Worm (Caenorhabditis elegans) whole organism, L4 larva: ENCODE results near the gene srj-19.

Experiments
- D1046.2 ChIP-seq: fragments of 200-800 bp; sonication (Bioruptor generic); IDR thresholded peaks from 2 replicates; pipeline ENCODE4 v1.3.6; 2022; ENCODE audit warnings: missing genetic modification characterization, missing compliant biosample characterization
- T20F7.1 ChIP-seq: fragments of 200-800 bp; sonication (Bioruptor generic); optimal IDR thresholded peaks from 2 replicates; lab custom pipeline; 2018; ENCODE audit warnings: mild to moderate bottlenecking, missing genetic modification characterization, missing compliant biosample characterization
- T26A8.4 ChIP-seq: fragments of 200-800 bp; sonication (Bioruptor generic); IDR thresholded peaks from 2 replicates; pipeline ENCODE4 v1.3.6; 2022; ENCODE audit warnings: missing genetic modification characterization, missing compliant biosample characterization
- Y105C5A.15 ChIP-seq: fragments of 200-800 bp; sonication (Bioruptor generic); IDR thresholded peaks from 2 replicates; pipeline ENCODE4 v1.3.6; 2022; ENCODE audit warnings: missing genetic modification characterization, missing compliant biosample characterization
- Y48G9A.11 ChIP-seq: fragments of 200-800 bp; sonication (Bioruptor generic); IDR thresholded peaks from 2 replicates; pipeline ENCODE4 v1.3.6; 2022; ENCODE audit warnings: missing genetic modification reagents, missing genetic modification characterization, missing compliant biosample characterization
- Y75B8A.6 ChIP-seq: fragments of 200-800 bp; sonication (Bioruptor generic); IDR thresholded peaks from 2 replicates; pipeline ENCODE4 v1.3.6; 2022; ENCODE audit warnings: missing genetic modification reagents, missing genetic modification characterization, missing compliant biosample characterization
- ZK337.2 ChIP-seq: fragments of 200-800 bp; sonication (Bioruptor generic); IDR thresholded peaks from 2 replicates; pipeline ENCODE4 v1.3.6; 2022; ENCODE audit warnings: missing genetic modification reagents, missing genetic modification characterization, missing compliant biosample characterization
- aha-1 ChIP-seq: fragments of 150-350 bp; peaks from one replicate; lab custom pipeline; 2014; ENCODE audit warnings: missing biosample characterization, missing genetic modification characterization
- ceh-32 ChIP-seq: sonication (generic microtip); optimal IDR thresholded peaks from 2 replicates; lab custom pipeline; 2016; ENCODE audit warnings: mild to moderate bottlenecking, missing genetic modification characterization, missing compliant biosample characterization; ENCODE audit not compliant: poor library complexity
- ceh-44 ChIP-seq: fragments of 200-800 bp; sonication (Bioruptor generic); IDR thresholded peaks from 2 replicates; pipeline ENCODE4 v1.3.6; 2022; ENCODE audit warnings: missing genetic modification reagents, missing genetic modification characterization, missing compliant biosample characterization
- cey-2 ChIP-seq: sonication (generic microtip); optimal IDR thresholded peaks from 3 replicates; lab custom pipeline; 2017; ENCODE audit warnings: missing genetic modification characterization, mild to moderate bottlenecking, missing compliant biosample characterization, antibody characterized with exemption, borderline replicate concordance; ENCODE audit not compliant: insufficient read depth
- ctbp-1 ChIP-seq: fragments of 200-800 bp; sonication (Bioruptor generic); IDR thresholded peaks from 2 replicates; pipeline ENCODE4 v1.3.6; 2022; ENCODE audit warnings: missing genetic modification reagents, missing genetic modification characterization, missing compliant biosample characterization
- dpl-1 ChIP-seq: fragments of 150-350 bp; optimal IDR thresholded peaks from 2 replicates; lab custom pipeline; 2014; ENCODE audit warnings: missing biosample characterization, missing genetic modification reagents, missing genetic modification characterization
- duxl-1 ChIP-seq: sonication (generic microtip); optimal IDR thresholded peaks from 2 replicates; lab custom pipeline; 2016; ENCODE audit warnings: mild to moderate bottlenecking, missing genetic modification characterization, moderate library complexity, missing compliant biosample characterization; ENCODE audit not compliant: poor library complexity
- dve-1 ChIP-seq: sonication (generic microtip); optimal IDR thresholded peaks from 2 replicates; lab custom pipeline; 2017; ENCODE audit warnings: antibody characterized with exemption, mild to moderate bottlenecking, missing genetic modification characterization, missing compliant biosample characterization; ENCODE audit not compliant: insufficient read depth
- egl-27 ChIP-seq: sonication (generic microtip); optimal IDR thresholded peaks from 3 replicates; lab custom pipeline; 2017; ENCODE audit warnings: missing biosample characterization, missing genetic modification reagents, missing genetic modification characterization
- fos-1 ChIP-seq: fragments of 150-350 bp; optimal IDR thresholded peaks from 2 replicates; lab custom pipeline; 2014; ENCODE audit warnings: missing biosample characterization, missing genetic modification characterization
- gei-8 ChIP-seq: fragments of 200-800 bp; sonication (Bioruptor generic); optimal IDR thresholded peaks from 2 replicates; lab custom pipeline; 2018; ENCODE audit warnings: mild to moderate bottlenecking, missing genetic modification characterization, missing compliant biosample characterization
- hif-1 ChIP-seq, 2 experiments: sonication (generic microtip); optimal IDR thresholded peaks; 2 replicates each; lab custom pipeline; 2016 to 2017; ENCODE audit warnings: missing compliant biosample characterization in 2 of 2, missing genetic modification characterization in 2 of 2, missing genetic modification reagents in 2 of 2, missing genotype in 2 of 2, mild to moderate bottlenecking in 1 of 2
- hlh-11 ChIP-seq: fragments of 200-800 bp; sonication (Bioruptor generic); optimal IDR thresholded peaks from 2 replicates; lab custom pipeline; 2018; ENCODE audit warnings: mild to moderate bottlenecking, missing genetic modification characterization, missing compliant biosample characterization
- hlh-30 ChIP-seq: sonication (generic microtip); optimal IDR thresholded peaks from 2 replicates; lab custom pipeline; 2017; ENCODE audit warnings: antibody characterized with exemption, mild to moderate bottlenecking, missing genetic modification characterization, missing compliant biosample characterization; ENCODE audit not compliant: insufficient read depth
- hmg-1.1 ChIP-seq: fragments of 200-800 bp; sonication (Bioruptor generic); IDR thresholded peaks from 2 replicates; pipeline ENCODE4 v1.3.6; 2022; ENCODE audit warnings: missing genetic modification reagents, missing genetic modification characterization, missing compliant biosample characterization
- lin-39 ChIP-seq: fragments of 150-350 bp; optimal IDR thresholded peaks from 2 replicates; lab custom pipeline; 2014; ENCODE audit warnings: missing biosample characterization, missing genetic modification reagents, missing genetic modification characterization
- lir-3 ChIP-seq: sonication (generic microtip); optimal IDR thresholded peaks from 2 replicates; lab custom pipeline; 2016; ENCODE audit warnings: mild to moderate bottlenecking, missing genetic modification characterization, missing compliant biosample characterization
- lsy-2 ChIP-seq, 2 experiments: fragments of 150-350 bp in 1 of 2; sonication (generic microtip) in 1 of 2; optimal IDR thresholded peaks; 2 replicates each; lab custom pipeline; 2014 to 2017; ENCODE audit warnings: missing biosample characterization in 2 of 2, missing genetic modification characterization in 2 of 2
- madf-5 ChIP-seq, 2 experiments: fragments of 200-800 bp; sonication (Bioruptor generic); IDR thresholded peaks; 2 replicates each; pipeline ENCODE4 v1.3.6; 2022; ENCODE audit warnings: missing compliant biosample characterization in 2 of 2, missing genetic modification characterization in 2 of 2
- mdl-1 ChIP-seq, 2 experiments: fragments of 150-350 bp in 1 of 2; sonication (generic microtip) in 1 of 2; optimal IDR thresholded peaks; 2 replicates each; lab custom pipeline; 2014 to 2017; ENCODE audit warnings: missing biosample characterization in 2 of 2, missing genetic modification characterization in 2 of 2
- mep-1 ChIP-seq: fragments of 150-350 bp; sonication (generic microtip); optimal IDR thresholded peaks from 3 replicates; lab custom pipeline; 2014; ENCODE audit warnings: missing biosample characterization, missing genetic modification characterization
- mes-2 ChIP-seq: sonication (generic microtip); optimal IDR thresholded peaks from 2 replicates; lab custom pipeline; 2016; ENCODE audit warnings: missing genotype, mild to moderate bottlenecking, missing genetic modification characterization, missing compliant biosample characterization; ENCODE audit not compliant: poor library complexity, severe bottlenecking
- mxl-3 ChIP-seq: fragments of 200-800 bp; sonication (Bioruptor generic); optimal IDR thresholded peaks from 2 replicates; lab custom pipeline; 2018; ENCODE audit warnings: mild to moderate bottlenecking, missing genetic modification characterization, missing compliant biosample characterization
- nhr-10 ChIP-seq: fragments of 150-350 bp; optimal IDR thresholded peaks from 2 replicates; lab custom pipeline; 2014; ENCODE audit warnings: missing biosample characterization, missing genetic modification characterization
- nhr-11 ChIP-seq: fragments of 150-350 bp; optimal IDR thresholded peaks from 2 replicates; lab custom pipeline; 2014; ENCODE audit warnings: missing biosample characterization, missing genetic modification characterization
- nhr-111 ChIP-seq: fragments of 200-800 bp; sonication (Bioruptor generic); optimal IDR thresholded peaks from 2 replicates; lab custom pipeline; 2018; ENCODE audit warnings: mild to moderate bottlenecking, missing genetic modification characterization, missing compliant biosample characterization
- nhr-28 ChIP-seq: fragments of 150-350 bp; optimal IDR thresholded peaks from 2 replicates; lab custom pipeline; 2014; ENCODE audit warnings: missing biosample characterization, missing genetic modification characterization
- nhr-41 ChIP-seq: fragments of 200-800 bp; sonication (Bioruptor generic); IDR thresholded peaks from 2 replicates; pipeline ENCODE4 v1.3.6; 2022; ENCODE audit warnings: missing genetic modification reagents, missing genetic modification characterization, missing compliant biosample characterization
- nhr-48 ChIP-seq: sonication (generic microtip); optimal IDR thresholded peaks from 2 replicates; lab custom pipeline; 2016; ENCODE audit warnings: mild to moderate bottlenecking, missing genetic modification characterization, missing compliant biosample characterization
- nhr-77 ChIP-seq: fragments of 150-350 bp; optimal IDR thresholded peaks from 2 replicates; lab custom pipeline; 2014; ENCODE audit warnings: missing biosample characterization, missing genetic modification characterization
- pha-4 ChIP-seq, 2 experiments: fragments of 150-350 bp in 1 of 2; fragments of 200-800 bp in 1 of 2; sonication (Bioruptor generic) in 1 of 2; IDR thresholded peaks in 1 of 2; optimal IDR thresholded peaks in 1 of 2; 2 replicates each; pipeline versions ENCODE4 v1.3.6 to Lab custom; 2014 to 2022; ENCODE audit warnings: missing genetic modification characterization in 2 of 2, missing genetic modification reagents in 2 of 2, missing biosample characterization in 1 of 2, missing compliant biosample characterization in 1 of 2
- spr-3 ChIP-seq: fragments of 200-800 bp; sonication (Bioruptor generic); optimal IDR thresholded peaks from 2 replicates; lab custom pipeline; 2018; ENCODE audit warnings: mild to moderate bottlenecking, missing genetic modification characterization, missing compliant biosample characterization
- tag-97 ChIP-seq: fragments of 200-800 bp; sonication (Bioruptor generic); IDR thresholded peaks from 2 replicates; pipeline ENCODE4 v1.3.6; 2022; ENCODE audit warnings: missing genetic modification characterization, missing compliant biosample characterization
- tra-1 ChIP-seq: fragments of 200-800 bp; sonication (Bioruptor generic); IDR thresholded peaks from 2 replicates; pipeline ENCODE4 v1.3.6; 2022; ENCODE audit warnings: missing genetic modification reagents, missing genetic modification characterization, missing compliant biosample characterization
- zfp-3 ChIP-seq: fragments of 200-800 bp; sonication (Bioruptor generic); conservative IDR thresholded peaks from 2 replicates; pipeline ENCODE4 v1.3.6; 2022; ENCODE audit warnings: missing genetic modification reagents, missing genetic modification characterization, missing compliant biosample characterization
- zip-11 ChIP-seq: fragments of 200-800 bp; sonication (Bioruptor generic); IDR thresholded peaks from 2 replicates; pipeline ENCODE4 v1.3.6; 2022; ENCODE audit warnings: missing genetic modification characterization, missing compliant biosample characterization
- ztf-11 ChIP-seq: fragments of 150-350 bp; optimal IDR thresholded peaks from 2 replicates; lab custom pipeline; 2014; ENCODE audit warnings: missing biosample characterization, missing genetic modification characterization

The srj-19 gene

ce11 chrV:2570643-2571042 lies at the start of gene srj-19:
Gene srj-19 (minus strand): TSS chrV:2570743.
- TF ChIP-seq mdl-1 (tag; optimal IDR thresholded peaks at IDR 0.05; lab: Kevin White, UChicago) = no peak
- no peak for TF ChIP-seq zip-11
- no peak for TF ChIP-seq ctbp-1 (GFP tag; lab: Robert Waterston, UW)
- no peak for TF ChIP-seq ceh-32
- TF ChIP-seq, all 104 proteins: peak for 0

ce11 chrV:2617499-2617898 lies 47.0 kb upstream of the srj-19 start:
- peak; percentile 30 for TF ChIP-seq aha-1 (tag; lab: Kevin White, UChicago)
- no peak for TF ChIP-seq gei-8 (GFP tag; lab: Kevin White, UChicago)
- TF ChIP-seq nhr-28 (tag; lab: Kevin White, UChicago) = peak; percentile 95
- TF ChIP-seq spr-3 (GFP tag; lab: Kevin White, UChicago) = no peak
- TF ChIP-seq Y48G9A.11 (GFP tag; lab: Robert Waterston, UW) = no peak
- TF ChIP-seq nhr-77 (tag; lab: Kevin White, UChicago) = no peak

- no peak for TF ChIP-seq nhr-41
- TF ChIP-seq mxl-3 (GFP tag; lab: Kevin White, UChicago) = no peak
- TF ChIP-seq cey-2 (tag; lab: Kevin White, UChicago) = no peak
- peak; percentile 90 for TF ChIP-seq hlh-11 (tag; lab: Kevin White, UChicago)
- TF ChIP-seq hlh-30 (tag; lab: Kevin White, UChicago) = peak; percentile 83
- TF ChIP-seq dve-1 (tag; lab: Kevin White, UChicago) = peak; percentile 84
- no peak for TF ChIP-seq nhr-111 (GFP tag; lab: Kevin White, UChicago)
- no peak for TF ChIP-seq Y48G9A.11 (GFP tag; lab: Robert Waterston, UW)
- TF ChIP-seq D1046.2 (GFP tag; lab: Robert Waterston, UW) = no peak
- TF ChIP-seq mep-1 (tag; lab: Kevin White, UChicago) = peak; percentile 71
- TF ChIP-seq hmg-1.1 (GFP tag; lab: Robert Waterston, UW) = 0 out of 2 replicates have a peak, but pooled peaks have one; percentile 23
- peak; percentile 90 for TF ChIP-seq aha-1 (tag; lab: Kevin White, UChicago)
- TF ChIP-seq pha-4 (GFP tag; IDR thresholded peaks at IDR 0.05; lab: Robert Waterston, UW) = no peak
- peak; percentile 72 for TF ChIP-seq pha-4 (tag; optimal IDR thresholded peaks at IDR 0.05; lab: Kevin White, UChicago)
- TF ChIP-seq nhr-10 (tag; lab: Kevin White, UChicago) = no peak
- no peak for TF ChIP-seq lir-3 (tag; lab: Kevin White, UChicago)
- TF ChIP-seq ztf-11 = no peak
- no peak for TF ChIP-seq duxl-1
- TF ChIP-seq Y75B8A.6 = no peak
- peak; percentile 61 for TF ChIP-seq nhr-48 (tag; lab: Kevin White, UChicago)
- no peak for TF ChIP-seq ceh-44 (GFP tag; lab: Robert Waterston, UW)
- TF ChIP-seq ceh-32 = no peak
- TF ChIP-seq lsy-2 (tag; optimal IDR thresholded peaks at IDR 0.05; lab: Kevin White, UChicago) = peak in 1 of 2 experiments; percentile 1
- no peak for TF ChIP-seq ctbp-1 (GFP tag; lab: Robert Waterston, UW)
- TF ChIP-seq dpl-1 (GFP tag; lab: Kevin White, UChicago) = peak; percentile 43
- no peak for TF ChIP-seq Y105C5A.15 (GFP tag; lab: Robert Waterston, UW)
- TF ChIP-seq egl-27 (tag; lab: Kevin White, UChicago) = no peak
- TF ChIP-seq mes-2 (tag; lab: Kevin White, UChicago) = peak; percentile 57
- TF ChIP-seq tra-1 = peak; percentile 41; the same call in 1 of the 2 replicates
- no peak for TF ChIP-seq T20F7.1 (GFP tag; lab: Kevin White, UChicago)
- TF ChIP-seq nhr-11 (tag; lab: Kevin White, UChicago) = no peak
- no peak for TF ChIP-seq tag-97 (GFP tag; lab: Robert Waterston, UW)
- TF ChIP-seq T26A8.4 (GFP tag; lab: Robert Waterston, UW) = no peak
- TF ChIP-seq mdl-1 (tag; optimal IDR thresholded peaks at IDR 0.05; lab: Kevin White, UChicago) = peak; percentile 14 to 64
- TF ChIP-seq zfp-3 (GFP tag; lab: Robert Waterston, UW) = no peak
- no peak for TF ChIP-seq fos-1 (tag; lab: Kevin White, UChicago)
- TF ChIP-seq hif-1 (tag; optimal IDR thresholded peaks at IDR 0.05; lab: Kevin White, UChicago) = peak in 1 of 2 experiments; percentile 8
- TF ChIP-seq ZK337.2 (GFP tag; lab: Robert Waterston, UW) = no peak
- TF ChIP-seq lin-39 (tag; lab: Kevin White, UChicago) = no peak
- no peak for TF ChIP-seq madf-5 (GFP tag; IDR thresholded peaks at IDR 0.05; lab: Robert Waterston, UW)
Measured at ce11 chrV:2614986-2615687, 44.6 kb upstream of the srj-19 start, which contains the start of gene F53E10.1. Gene F53E10.1 (plus strand): TSS chrV:2615310.
